Worm (Caenorhabditis elegans): Measurements from ENCODE around the gene ubc-17.
A peak's percentile ranks its signal among the peaks of the same experiment; 100 is the strongest.

The ubc-17 gene

DNA sequence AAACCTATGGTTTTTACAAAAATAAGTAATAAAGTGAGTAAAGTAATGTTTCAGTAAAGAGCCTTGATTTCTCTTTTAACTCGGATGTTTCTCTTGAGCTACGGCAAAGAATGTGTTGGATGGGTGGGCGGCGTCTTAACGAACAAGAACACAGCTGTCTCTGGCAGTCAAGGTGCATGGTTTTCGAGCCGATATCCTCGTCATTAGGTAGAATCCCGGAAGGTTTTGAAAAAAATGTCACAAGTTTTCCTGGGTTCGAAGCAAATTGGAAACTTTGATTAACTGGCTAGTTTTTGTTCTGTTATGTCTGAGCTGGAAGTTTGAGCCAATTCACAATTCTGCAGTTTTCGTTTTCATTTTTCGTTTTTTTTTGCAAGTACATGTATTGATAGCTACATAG lies 24.9 kb downstream of the ubc-17 start, which contains the start of gene B0403.6:
Gene B0403.6 (minus strand): TSS at position 101 of the 400 bp plus-strand sequence.
- TF ChIP-seq B0310.2 (tag; optimal IDR thresholded peaks at IDR 0.05) (no peak), pes-1 (GFP tag; IDR thresholded peaks at IDR 0.05) (no peak), aly-1 (tag; optimal IDR thresholded peaks at IDR 0.05) (no peak), hnd-1 (tag; optimal IDR thresholded peaks at IDR 0.05) (no peak), ets-7 (tag; optimal IDR thresholded peaks at IDR 0.05) (no peak), scrt-1 (GFP tag; IDR thresholded peaks at IDR 0.05) (no peak), F13C5.2 (tag; optimal IDR thresholded peaks at IDR 0.05) (no peak), ceh-13 (GFP tag; optimal IDR thresholded peaks at IDR 0.05) (no peak)

ce11 chrX:7076485-7076884 lies 26.1 kb downstream of the ubc-17 start:
- TF ChIP-seq aly-1 (tag; optimal IDR thresholded peaks at IDR 0.05) (no peak), B0310.2 (tag; optimal IDR thresholded peaks at IDR 0.05) (no peak), ama-1 (optimal IDR thresholded peaks at IDR 0.05) (no peak), flt-1 (GFP tag; IDR thresholded peaks at IDR 0.05) (no peak), hmg-4 (GFP tag; optimal IDR thresholded peaks at IDR 0.05) (no peak), sea-1 (GFP tag; conservative IDR thresholded peaks at IDR 0.05) (no peak), ets-7 (tag; optimal IDR thresholded peaks at IDR 0.05) (no peak), F13C5.2 (tag; optimal IDR thresholded peaks at IDR 0.05) (no peak), hmbx-1 (tag; optimal IDR thresholded peaks at IDR 0.05) (no peak)

ce11 chrX:7085067-7085466 lies 34.7 kb downstream of the ubc-17 start, which contains the start of gene Y1B5A.1:
Gene Y1B5A.1 (plus strand): TSS chrX:7085367.
- TF ChIP-seq ceh-13 (GFP tag; optimal IDR thresholded peaks at IDR 0.05) (no peak), ama-1 (optimal IDR thresholded peaks at IDR 0.05) (no peak), scrt-1 (GFP tag; IDR thresholded peaks at IDR 0.05) (no peak), hmbx-1 (tag; optimal IDR thresholded peaks at IDR 0.05) (no peak), ets-7 (tag; optimal IDR thresholded peaks at IDR 0.05) (no peak), ceh-36 (tag; optimal IDR thresholded peaks at IDR 0.05) (no peak), tbx-37 (GFP tag; conservative IDR thresholded peaks at IDR 0.05) (no peak), aly-1 (tag; optimal IDR thresholded peaks at IDR 0.05) (no peak), hmg-4 (GFP tag; optimal IDR thresholded peaks at IDR 0.05) (no peak), sea-1 (GFP tag; conservative IDR thresholded peaks at IDR 0.05) (no peak), hnd-1 (tag; optimal IDR thresholded peaks at IDR 0.05) (no peak), B0310.2 (tag; optimal IDR thresholded peaks at IDR 0.05) (no peak)

- TF ChIP-seq ets-7 (tag; optimal IDR thresholded peaks at IDR 0.05) (no peak), tbx-37 (GFP tag; conservative IDR thresholded peaks at IDR 0.05) (no peak), pes-1 (GFP tag; IDR thresholded peaks at IDR 0.05) (no peak), tbx-11 (GFP tag; IDR thresholded peaks at IDR 0.05) (no peak), flt-1 (GFP tag; IDR thresholded peaks at IDR 0.05) (no peak), scrt-1 (GFP tag; IDR thresholded peaks at IDR 0.05) (no peak), B0310.2 (tag; optimal IDR thresholded peaks at IDR 0.05) (no peak), hmg-4 (GFP tag; optimal IDR thresholded peaks at IDR 0.05) (no peak), hmbx-1 (tag; optimal IDR thresholded peaks at IDR 0.05) (no peak), F13C5.2 (tag; optimal IDR thresholded peaks at IDR 0.05) (no peak), hnd-1 (tag; optimal IDR thresholded peaks at IDR 0.05) (no peak), ceh-36 (tag; optimal IDR thresholded peaks at IDR 0.05) (no peak), tra-4 (tag; optimal IDR thresholded peaks at IDR 0.05) (no peak), ama-1 (optimal IDR thresholded peaks at IDR 0.05) (no peak)
Observed at ce11 chrX:7085912-7086311, 35.5 kb downstream of the ubc-17 start, which contains the start of gene C36B7.4. Gene C36B7.4 (minus strand): TSS chrX:7086012.

DNA sequence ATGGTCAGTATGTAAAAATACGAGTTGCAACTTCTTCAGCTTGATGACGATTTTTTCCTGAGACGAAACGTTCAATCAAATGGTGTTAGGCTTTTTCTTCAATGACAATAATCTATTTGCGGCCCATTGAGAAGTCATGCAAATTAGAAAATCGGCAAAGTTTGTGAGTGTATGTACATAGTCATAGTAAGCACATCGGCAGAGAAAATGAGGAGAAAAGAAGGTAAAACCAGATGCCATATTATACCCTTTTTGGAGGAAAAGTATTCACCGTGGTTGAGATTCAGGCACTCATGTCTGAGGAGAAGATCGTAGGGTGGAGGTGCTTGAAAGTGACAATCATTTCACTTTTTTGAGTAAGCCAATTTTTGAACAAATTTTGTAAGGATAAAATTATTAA lies 46.0 kb downstream of the ubc-17 start, which contains the start of gene C36B7.5:
Gene C36B7.5 (minus strand): TSS at position 101 of the 400 bp plus-strand sequence.
- TF ChIP-seq tbx-37 (GFP tag; conservative IDR thresholded peaks at IDR 0.05) = no peak
- TF ChIP-seq B0310.2 (tag; optimal IDR thresholded peaks at IDR 0.05) = no peak
- TF ChIP-seq tra-4 (tag; optimal IDR thresholded peaks at IDR 0.05) = no peak
- no peak for TF ChIP-seq hnd-1 (tag; optimal IDR thresholded peaks at IDR 0.05)
- TF ChIP-seq sea-1 (GFP tag; conservative IDR thresholded peaks at IDR 0.05) = no peak
- no peak for TF ChIP-seq ceh-36 (tag; optimal IDR thresholded peaks at IDR 0.05)
- no peak for TF ChIP-seq tbx-11 (GFP tag; IDR thresholded peaks at IDR 0.05)
- TF ChIP-seq hmg-4 (GFP tag; optimal IDR thresholded peaks at IDR 0.05) = no peak
- no peak for TF ChIP-seq hmbx-1 (tag; optimal IDR thresholded peaks at IDR 0.05)

ce11 chrX:7099049-7099448 lies 48.7 kb downstream of the ubc-17 start:
- TF ChIP-seq hnd-1 (tag; optimal IDR thresholded peaks at IDR 0.05) (no peak), sea-1 (GFP tag; conservative IDR thresholded peaks at IDR 0.05) (no peak), tra-4 (tag; optimal IDR thresholded peaks at IDR 0.05) (no peak), B0310.2 (tag; optimal IDR thresholded peaks at IDR 0.05) (no peak), ceh-13 (GFP tag; optimal IDR thresholded peaks at IDR 0.05) (no peak), F13C5.2 (tag; optimal IDR thresholded peaks at IDR 0.05) (no peak)

DNA sequence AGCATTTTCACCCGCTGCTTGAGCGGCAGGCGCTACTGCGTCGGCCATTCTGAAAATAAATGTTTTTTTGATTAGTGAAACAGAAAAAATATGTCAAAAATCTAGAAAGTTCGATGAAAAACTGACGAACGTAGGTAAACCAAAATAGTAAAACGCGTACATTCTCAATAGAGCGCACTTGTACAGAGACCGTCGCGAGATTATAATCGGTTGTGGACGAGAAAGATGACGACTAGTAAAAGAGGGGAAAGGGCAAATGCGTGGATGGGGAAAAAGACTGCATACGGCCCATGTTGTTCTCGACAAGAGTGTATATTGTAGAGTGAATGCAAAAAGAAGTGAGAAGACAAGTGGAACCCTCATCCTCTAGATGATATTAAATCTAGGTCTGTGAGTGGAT lies 49.9 kb downstream of the ubc-17 start, which contains the start of gene C36B7.6:
Gene C36B7.6 (minus strand): TSS at position 49 of the 400 bp plus-strand sequence.
- TF ChIP-seq pes-1 (GFP tag; IDR thresholded peaks at IDR 0.05) = no peak
- TF ChIP-seq hmbx-1 (tag; optimal IDR thresholded peaks at IDR 0.05) = no peak
- TF ChIP-seq ceh-13 (GFP tag; optimal IDR thresholded peaks at IDR 0.05) = no peak
- TF ChIP-seq flt-1 (GFP tag; IDR thresholded peaks at IDR 0.05) = no peak
- peak; percentile 16 for TF ChIP-seq hmg-4 (GFP tag; optimal IDR thresholded peaks at IDR 0.05)
- TF ChIP-seq aly-1 (tag; optimal IDR thresholded peaks at IDR 0.05) = peak; percentile 3

- TF ChIP-seq flt-1 (GFP tag; IDR thresholded peaks at IDR 0.05) = no peak
- no peak for TF ChIP-seq pes-1 (GFP tag; IDR thresholded peaks at IDR 0.05)
- no peak for TF ChIP-seq tra-4 (tag; optimal IDR thresholded peaks at IDR 0.05)
- no peak for TF ChIP-seq F13C5.2 (tag; optimal IDR thresholded peaks at IDR 0.05)
- no peak for TF ChIP-seq scrt-1 (GFP tag; IDR thresholded peaks at IDR 0.05)
- TF ChIP-seq hnd-1 (tag; optimal IDR thresholded peaks at IDR 0.05) = no peak
- TF ChIP-seq B0310.2 (tag; optimal IDR thresholded peaks at IDR 0.05) = no peak
- no peak for TF ChIP-seq ets-7 (tag; optimal IDR thresholded peaks at IDR 0.05)
- no peak for TF ChIP-seq aly-1 (tag; optimal IDR thresholded peaks at IDR 0.05)
- no peak for TF ChIP-seq tbx-37 (GFP tag; conservative IDR thresholded peaks at IDR 0.05)
- no peak for TF ChIP-seq sea-1 (GFP tag; conservative IDR thresholded peaks at IDR 0.05)
- no peak for TF ChIP-seq hmbx-1 (tag; optimal IDR thresholded peaks at IDR 0.05)
- TF ChIP-seq tbx-11 (GFP tag; IDR thresholded peaks at IDR 0.05) = no peak
- TF ChIP-seq ceh-13 (GFP tag; optimal IDR thresholded peaks at IDR 0.05) = no peak
- no peak for TF ChIP-seq ama-1 (optimal IDR thresholded peaks at IDR 0.05)
- TF ChIP-seq hmg-4 (GFP tag; optimal IDR thresholded peaks at IDR 0.05) = no peak
- no peak for TF ChIP-seq ceh-36 (tag; optimal IDR thresholded peaks at IDR 0.05)
Observed at ce11 chrX:7101477-7101876, 51.1 kb downstream of the ubc-17 start, which contains the start of gene C36B7.3. Gene C36B7.3 (plus strand): TSS chrX:7101777.

Measured in whole organism, early embryonic.